Fruit fly (Drosophila melanogaster) S2 (cell line): Measurements from ENCODE around the gene nau.

Experiments
- CG8478 ChIP-seq: fragments of >200 bp; optimal IDR thresholded peaks from 2 replicates; lab custom pipeline; 2018
- CTCF ChIP-seq, 2 experiments: fragments of >200 bp; optimal IDR thresholded peaks; 2 replicates each; lab custom pipeline; 2018

- TF ChIP-seq CG8478 (lab: Kevin White, UChicago) = no peak
- no peak for TF ChIP-seq CTCF (optimal IDR thresholded peaks at IDR 0.05; lab: Kevin White, UChicago)
These were observed 17.5 kb upstream of the nau start for dm6 chr3R:23735648-23736047.
